Worm (Caenorhabditis elegans) whole organism, mixed stage, embryonic: ENCODE data around the gene pst-1.

ENCODE experiments used
- blmp-1 ChIP-seq: fragments of 150-350 bp; optimal IDR thresholded peaks from 2 replicates; lab custom pipeline; 2014; ENCODE audit warnings: missing biosample characterization, missing genetic modification characterization
- ceh-43 ChIP-seq: fragments of 200-800 bp; sonication (Bioruptor generic); optimal IDR thresholded peaks from 2 replicates; lab custom pipeline; 2018; ENCODE audit warnings: mild to moderate bottlenecking, missing genetic modification characterization, moderate library complexity, missing compliant biosample characterization
- elt-3 ChIP-seq: fragments of 150-350 bp; optimal IDR thresholded peaks from 2 replicates; lab custom pipeline; 2014; ENCODE audit warnings: missing biosample characterization, missing genetic modification characterization
- lin-13 ChIP-seq: fragments of 150-350 bp; optimal IDR thresholded peaks from 2 replicates; lab custom pipeline; 2014; ENCODE audit warnings: missing biosample characterization, missing genetic modification characterization
- mls-2 ChIP-seq: sonication (generic microtip); optimal IDR thresholded peaks from 2 replicates; lab custom pipeline; 2016; ENCODE audit warnings: mild to moderate bottlenecking, missing genetic modification characterization, moderate library complexity, missing compliant biosample characterization
- nhr-12 ChIP-seq: fragments of 150-350 bp; optimal IDR thresholded peaks from 2 replicates; lab custom pipeline; 2014; ENCODE audit warnings: missing biosample characterization, missing genetic modification characterization
- nhr-28 ChIP-seq: fragments of 150-350 bp; optimal IDR thresholded peaks from 2 replicates; lab custom pipeline; 2014; ENCODE audit warnings: missing biosample characterization, missing genetic modification characterization
- pha-4 ChIP-seq: fragments of 150-350 bp; optimal IDR thresholded peaks from 2 replicates; lab custom pipeline; 2018; ENCODE audit warnings: missing biosample characterization, missing genetic modification reagents, missing genetic modification characterization
- sptf-1 ChIP-seq: sonication (generic microtip); optimal IDR thresholded peaks from 2 replicates; lab custom pipeline; 2017; ENCODE audit warnings: mild to moderate bottlenecking, missing genetic modification characterization, moderate library complexity, missing compliant biosample characterization
- unc-39 ChIP-seq: fragments of 150-350 bp; optimal IDR thresholded peaks from 2 replicates; lab custom pipeline; 2014; ENCODE audit warnings: missing biosample characterization, missing genetic modification characterization
- ztf-11 ChIP-seq: fragments of 150-350 bp; optimal IDR thresholded peaks from 2 replicates; lab custom pipeline; 2014; ENCODE audit warnings: missing biosample characterization, missing genetic modification characterization

DNA sequence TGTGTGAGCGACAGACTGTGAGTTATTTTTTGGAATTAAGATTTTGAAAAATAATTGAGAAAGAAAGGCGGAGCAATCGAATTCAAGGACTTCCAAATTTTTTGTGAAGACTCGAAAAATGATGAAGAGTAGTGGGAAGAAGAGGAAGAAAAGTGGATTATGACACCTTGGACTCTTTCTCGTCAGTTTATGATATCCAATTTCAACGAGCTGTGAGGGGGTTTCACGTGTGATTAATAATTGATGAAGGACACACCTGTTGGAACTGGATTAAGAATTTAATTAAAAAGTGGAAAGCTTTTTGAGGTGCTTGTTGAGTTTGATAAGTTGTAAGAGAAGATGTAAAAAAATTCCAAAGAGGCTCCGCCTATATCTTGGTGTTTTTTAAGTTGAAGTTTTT, 47.1 kb downstream of the pst-1 start, which contains the start of gene fut-8:
- no peak for TF ChIP-seq unc-39 (tag; lab: Kevin White, UChicago)
- no peak for TF ChIP-seq ceh-43 (GFP tag; lab: Kevin White, UChicago)
- TF ChIP-seq pha-4, result no peak
- no peak for TF ChIP-seq nhr-28
- TF ChIP-seq elt-3 (tag; lab: Kevin White, UChicago), result no peak
- no peak for TF ChIP-seq ztf-11 (tag; lab: Kevin White, UChicago)
- TF ChIP-seq sptf-1, result no peak
- TF ChIP-seq blmp-1 (tag; lab: Kevin White, UChicago), result no peak
- no peak for TF ChIP-seq nhr-12
- no peak for TF ChIP-seq lin-13 (tag; lab: Kevin White, UChicago)
- no peak for TF ChIP-seq mls-2
